Fruit fly (Drosophila melanogaster): Measurements from ENCODE around the gene Cpr62Ba.

Gene Cpr62Ba

DNA sequence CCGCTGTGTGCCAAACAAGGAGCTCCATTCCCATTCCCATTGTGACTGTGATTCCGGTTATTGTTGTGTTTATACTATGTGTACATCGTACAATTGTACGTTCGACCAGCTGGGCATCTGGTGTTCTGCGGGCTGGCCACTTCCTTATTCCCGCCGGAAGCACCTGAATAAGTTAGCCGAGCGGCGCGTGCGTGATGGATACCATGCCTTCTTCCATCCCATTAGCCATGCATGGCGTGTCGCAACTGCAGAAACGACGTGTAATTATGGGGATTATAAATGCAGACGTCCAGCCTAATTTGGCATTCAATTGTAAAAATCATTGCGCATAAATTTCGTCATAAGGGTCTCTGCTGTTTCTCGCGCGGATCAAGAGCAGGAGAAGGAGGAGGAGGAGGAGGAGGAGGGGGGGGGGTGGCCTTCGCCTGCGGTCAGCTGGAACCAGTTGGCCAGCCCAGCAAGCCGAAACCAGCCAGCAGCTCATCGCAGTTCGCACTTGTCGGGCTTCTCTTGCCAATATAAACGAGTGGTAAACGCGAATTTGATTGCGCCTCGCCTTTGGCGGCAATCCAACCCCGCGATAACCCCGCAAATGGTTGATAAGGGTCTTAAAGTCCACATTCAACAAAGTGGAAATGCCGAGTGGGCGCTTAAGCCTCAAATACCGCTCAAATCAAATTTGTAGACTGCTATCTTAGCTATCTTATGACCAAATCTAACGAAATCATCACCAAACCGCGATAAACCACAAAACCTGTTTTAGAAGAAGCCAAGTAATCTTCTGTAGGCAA is 34.6 kb upstream of the Cpr62Ba start:
- TF ChIP-seq Lpt (GFP tag; optimal IDR thresholded peaks at IDR 0.05) (no peak), CG31627 (GFP tag; optimal IDR thresholded peaks at IDR 0.05) (no peak), Met (GFP tag; optimal IDR thresholded peaks at IDR 0.05) (no peak), CG7368 (GFP tag; optimal IDR thresholded peaks at IDR 0.05) (peak; percentile 9), CG6854 (GFP tag; optimal IDR thresholded peaks at IDR 0.05) (peak; percentile 69), CG16779 (tag; optimal IDR thresholded peaks at IDR 0.05) (peak; percentile 23), CG6276 (GFP tag; optimal IDR thresholded peaks at IDR 0.05) (peak; percentile 55), svp (GFP tag) (peak; percentile 96), CG15336 (GFP tag; IDR thresholded peaks at IDR 0.05) (peak; percentile 11; the same call in 1 of the 2 replicates), CG3919 (GFP tag; optimal IDR thresholded peaks at IDR 0.05) (no peak), pdm3 (GFP tag; optimal IDR thresholded peaks at IDR 0.05) (no peak), topi (GFP tag; optimal IDR thresholded peaks at IDR 0.05) (no peak), CG1621 (tag; optimal IDR thresholded peaks at IDR 0.05) (peak; percentile 3), ss (GFP tag; optimal IDR thresholded peaks at IDR 0.05) (peak; percentile 31 to 38), CG8119 (GFP tag; IDR thresholded peaks at IDR 0.05) (0 out of 3 replicates have a peak, but pooled peaks have one; percentile 17)

dm6 chr3L:1865121-1865727 is 33.6 kb upstream of the Cpr62Ba start, which contains the start of the genes HBS1 and CG12025:
HBS1 (minus strand) TSS chr3L:1865240.
CG12025 (plus strand) TSS chr3L:1865430.
- TF ChIP-seq fd59A (GFP tag; optimal IDR thresholded peaks at IDR 0.05): no peak
- TF ChIP-seq CG3919 (GFP tag; optimal IDR thresholded peaks at IDR 0.05): peak; percentile 41
- TF ChIP-seq dac (GFP tag; optimal IDR thresholded peaks at IDR 0.05): peak; percentile 30
- TF ChIP-seq Sox14 (GFP tag; optimal IDR thresholded peaks at IDR 0.05): peak; percentile 85
- TF ChIP-seq topi (GFP tag; optimal IDR thresholded peaks at IDR 0.05): peak; percentile 40
- no peak for TF ChIP-seq Hr38 (GFP tag; optimal IDR thresholded peaks at IDR 0.05)
- TF ChIP-seq esn (GFP tag; optimal IDR thresholded peaks at IDR 0.05): peak; percentile 55
- TF ChIP-seq CG3032 (tag; optimal IDR thresholded peaks at IDR 0.05): peak; percentile 69
- TF ChIP-seq CG9139 (GFP tag; optimal IDR thresholded peaks at IDR 0.05): no peak
- TF ChIP-seq CG8319 (GFP tag; optimal IDR thresholded peaks at IDR 0.05): no peak
- peak; percentile 73 for TF ChIP-seq Hr39 (GFP tag; optimal IDR thresholded peaks at IDR 0.05)
- peak; percentile 88 for TF ChIP-seq svp (GFP tag)
- TF ChIP-seq fd85E (GFP tag; optimal IDR thresholded peaks at IDR 0.05): no peak
- peak; percentile 24 for TF ChIP-seq achi (GFP tag; optimal IDR thresholded peaks at IDR 0.05)
- TF ChIP-seq Eip78C (GFP tag): peak; percentile 72
- TF ChIP-seq CG10631 (GFP tag; optimal IDR thresholded peaks at IDR 0.05): no peak
- TF ChIP-seq dsx (GFP tag; optimal IDR thresholded peaks at IDR 0.05; ENCODE audit: poor library complexity, severe bottlenecking): peak; percentile 2
- peak; percentile 46 for TF ChIP-seq Sox15 (GFP tag; optimal IDR thresholded peaks at IDR 0.05)
- TF ChIP-seq fkh (GFP tag; optimal IDR thresholded peaks at IDR 0.05): no peak
- no peak for TF ChIP-seq Blimp-1 (GFP tag; optimal IDR thresholded peaks at IDR 0.05)
- TF ChIP-seq Smox (GFP tag; optimal IDR thresholded peaks at IDR 0.05): no peak
- no peak for TF ChIP-seq CG6792 (GFP tag; optimal IDR thresholded peaks at IDR 0.05)
- TF ChIP-seq Sox102F (GFP tag; optimal IDR thresholded peaks at IDR 0.05): no peak
- no peak for TF ChIP-seq pdm3 (GFP tag; optimal IDR thresholded peaks at IDR 0.05)
- TF ChIP-seq Eip93F (GFP tag; optimal IDR thresholded peaks at IDR 0.05): no peak
- no peak for TF ChIP-seq Met (GFP tag; optimal IDR thresholded peaks at IDR 0.05)
- peak; percentile 34 for TF ChIP-seq CG11902 (GFP tag; optimal IDR thresholded peaks at IDR 0.05)
- no peak for TF ChIP-seq CG7368 (GFP tag; optimal IDR thresholded peaks at IDR 0.05)
- TF ChIP-seq acj6 (GFP tag; optimal IDR thresholded peaks at IDR 0.05): peak; percentile 28
- peak; percentile 69 for TF ChIP-seq CG1621 (tag; optimal IDR thresholded peaks at IDR 0.05)
- TF ChIP-seq CG34406 (GFP tag; optimal IDR thresholded peaks at IDR 0.05): no peak
- TF ChIP-seq CG6163 (GFP tag; IDR thresholded peaks at IDR 0.05): 0 out of 3 replicates have a peak, but pooled peaks have one; percentile 56
- TF ChIP-seq CG15336 (GFP tag; IDR thresholded peaks at IDR 0.05): 0 out of 2 replicates have a peak, but pooled peaks have one; percentile 28
- no peak for TF ChIP-seq spab (GFP tag; optimal IDR thresholded peaks at IDR 0.05)
- TF ChIP-seq CG4318 (GFP tag; optimal IDR thresholded peaks at IDR 0.05): no peak
- TF ChIP-seq Hr4 (GFP tag; optimal IDR thresholded peaks at IDR 0.05): peak; percentile 56
- TF ChIP-seq eg (GFP tag; IDR thresholded peaks at IDR 0.05): peak; percentile 71; the same call in 1 of the 3 replicates
- no peak for TF ChIP-seq CG16779 (tag; optimal IDR thresholded peaks at IDR 0.05)
- TF ChIP-seq cyc (GFP tag; optimal IDR thresholded peaks at IDR 0.05): peak; percentile 70
- no peak for TF ChIP-seq salr (GFP tag; optimal IDR thresholded peaks at IDR 0.05)
- no peak for TF ChIP-seq CG8632 (GFP tag; optimal IDR thresholded peaks at IDR 0.05)
